Fruit fly (Drosophila melanogaster) whole organism, embryonic: ENCODE data around the gene CG43121.

Experiments
- Ada2b ChIP-seq: fragments of 200-800 bp; sonication (Bioruptor generic); IDR thresholded peaks from 2 replicates; pipeline ENCODE4 v1.3.6; 2022; ENCODE audit warnings: missing biosample characterization, missing genetic modification characterization
- Atf3 ChIP-seq: fragments of 200-800 bp; sonication (Bioruptor generic); optimal IDR thresholded peaks from 3 replicates; lab custom pipeline; 2016; ENCODE audit warnings: missing biosample characterization, missing genetic modification characterization
- CG10321 ChIP-seq: fragments of 200-800 bp; sonication (Bioruptor generic); IDR thresholded peaks from 2 replicates; pipeline ENCODE4 v1.3.6; 2022; ENCODE audit warnings: missing biosample characterization, missing genetic modification characterization
- CG10654 ChIP-seq: fragments of 200-800 bp; sonication (Bioruptor generic); optimal IDR thresholded peaks from 2 replicates; lab custom pipeline; 2016; ENCODE audit warnings: missing biosample characterization, missing genetic modification characterization
- CG10979 ChIP-seq: fragments of 200-800 bp; sonication (Bioruptor generic); optimal IDR thresholded peaks from 2 replicates; lab custom pipeline; 2018; ENCODE audit warnings: missing biosample characterization, mild to moderate bottlenecking, missing genetic modification characterization, moderate library complexity
- CG11504 ChIP-seq: fragments of 200-800 bp; sonication (Bioruptor generic); optimal IDR thresholded peaks from 3 replicates; lab custom pipeline; 2019; ENCODE audit warnings: missing biosample characterization, mild to moderate bottlenecking, missing genetic modification characterization, moderate library complexity
- CG11695 ChIP-seq: fragments of 200-800 bp; sonication (Bioruptor generic); IDR thresholded peaks from 3 replicates; pipeline ENCODE4 v1.3.6; 2022; ENCODE audit warnings: missing biosample characterization, missing genetic modification characterization
- CG13296 ChIP-seq: fragments of 200-800 bp; sonication (Bioruptor generic); optimal IDR thresholded peaks from 3 replicates; lab custom pipeline; 2018; ENCODE audit warnings: missing biosample characterization, mild to moderate bottlenecking, missing genetic modification characterization
- CG14441 ChIP-seq: fragments of 200-800 bp; sonication (Bioruptor generic); IDR thresholded peaks from 2 replicates; pipeline ENCODE4 v1.3.6; 2022; ENCODE audit warnings: missing biosample characterization, missing genetic modification characterization
- CG17829 ChIP-seq: fragments of 200-800 bp; optimal IDR thresholded peaks from 2 replicates; lab custom pipeline; 2019; ENCODE audit warnings: missing biosample characterization, mild to moderate bottlenecking, missing genetic modification characterization, moderate library complexity
- CG1832 ChIP-seq: fragments of 200-800 bp; sonication (Bioruptor generic); optimal IDR thresholded peaks from 2 replicates; lab custom pipeline; 2017; ENCODE audit warnings: missing biosample characterization, mild to moderate bottlenecking, missing genetic modification characterization, inconsistent platforms
- CG2129 ChIP-seq: fragments of 200-800 bp; sonication (Bioruptor generic); IDR thresholded peaks from 2 replicates; pipeline ENCODE4 v1.3.6; 2022; ENCODE audit warnings: missing biosample characterization, missing genetic modification characterization; ENCODE audit not compliant: partially characterized antibody
- CG3995 ChIP-seq: fragments of 200-800 bp; sonication (Bioruptor generic); optimal IDR thresholded peaks from 3 replicates; lab custom pipeline; 2016; ENCODE audit warnings: missing biosample characterization, missing genetic modification characterization
- CG5180 ChIP-seq: fragments of 200-800 bp; sonication (Bioruptor generic); optimal IDR thresholded peaks from 3 replicates; lab custom pipeline; 2017; ENCODE audit warnings: missing biosample characterization, missing genetic modification characterization, mild to moderate bottlenecking, moderate library complexity, missing genetic modification reagents
- CG6254 ChIP-seq: fragments of 200-800 bp; sonication (Bioruptor generic); optimal IDR thresholded peaks from 3 replicates; lab custom pipeline; 2017; ENCODE audit warnings: mild to moderate bottlenecking, missing biosample characterization, missing genetic modification reagents, missing genetic modification characterization
- CG6272 ChIP-seq: fragments of 200-800 bp; sonication (Bioruptor generic); IDR thresholded peaks from 2 replicates; pipeline ENCODE4 v1.3.6; 2022; ENCODE audit warnings: missing biosample characterization, missing genetic modification characterization
- CG6813 ChIP-seq: fragments of 200-800 bp; sonication (Bioruptor generic); optimal IDR thresholded peaks from 2 replicates; lab custom pipeline; 2017; ENCODE audit warnings: missing biosample characterization, missing genetic modification characterization, mild to moderate bottlenecking, moderate library complexity, missing genetic modification reagents
- CG7745 ChIP-seq: fragments of 200-800 bp; sonication (Bioruptor generic); optimal IDR thresholded peaks from 2 replicates; lab custom pipeline; 2018; ENCODE audit warnings: missing biosample characterization, mild to moderate bottlenecking, missing genetic modification characterization, moderate library complexity
- CG8478 ChIP-seq: fragments of >200 bp; optimal IDR thresholded peaks from 2 replicates; lab custom pipeline; 2018
- CG8944 ChIP-seq: fragments of 200-800 bp; sonication (Bioruptor generic); optimal IDR thresholded peaks from 3 replicates; lab custom pipeline; 2016; ENCODE audit warnings: missing biosample characterization, missing genetic modification characterization
- D ChIP-seq, 2 experiments: fragments of 200-800 bp in 1 of 2; fragments of >200 bp in 1 of 2; sonication (Bioruptor generic) in 1 of 2; optimal IDR thresholded peaks; 2 replicates in 1 of 2; 3 replicates in 1 of 2; lab custom pipeline; 2017; ENCODE audit warnings: mild to moderate bottlenecking in 1 of 2, missing biosample characterization in 1 of 2, missing genetic modification characterization in 1 of 2, missing genetic modification reagents in 1 of 2
- Dp ChIP-seq: fragments of 200-800 bp; sonication (Bioruptor generic); optimal IDR thresholded peaks from 2 replicates; lab custom pipeline; 2018; ENCODE audit warnings: missing biosample characterization, mild to moderate bottlenecking, missing genetic modification characterization, moderate library complexity
- HHEX ChIP-seq: fragments of 200-800 bp; sonication (Bioruptor generic); optimal IDR thresholded peaks from 3 replicates; lab custom pipeline; 2017; ENCODE audit warnings: missing biosample characterization, mild to moderate bottlenecking, missing genetic modification characterization, missing genetic modification reagents
- Hand ChIP-seq: fragments of 200-800 bp; sonication (Bioruptor generic); optimal IDR thresholded peaks from 2 replicates; lab custom pipeline; 2017; ENCODE audit warnings: mild to moderate bottlenecking, missing biosample characterization, missing genetic modification reagents, missing genetic modification characterization
- NFAT ChIP-seq: fragments of 200-800 bp; sonication (Bioruptor generic); IDR thresholded peaks from 2 replicates; pipeline ENCODE4 v1.3.6; 2022; ENCODE audit warnings: missing biosample characterization, missing genetic modification characterization
- Oli ChIP-seq: fragments of 200-800 bp; sonication (Bioruptor generic); optimal IDR thresholded peaks from 2 replicates; lab custom pipeline; 2018; ENCODE audit warnings: missing biosample characterization, mild to moderate bottlenecking, missing genetic modification characterization, moderate library complexity
- al ChIP-seq: fragments of 200-800 bp; sonication (Bioruptor generic); IDR thresholded peaks from 2 replicates; pipeline ENCODE4 v1.3.6; 2022; ENCODE audit warnings: missing biosample characterization, missing genetic modification characterization
- aop ChIP-seq: fragments of 200-800 bp; sonication (Bioruptor generic); IDR thresholded peaks from 2 replicates; pipeline ENCODE4 v1.3.6; 2022; ENCODE audit warnings: missing biosample characterization, missing genetic modification characterization
- bcd ChIP-seq: fragments of 200-800 bp; sonication (Bioruptor generic); optimal IDR thresholded peaks from 2 replicates; lab custom pipeline; 2017; ENCODE audit warnings: missing biosample characterization, mild to moderate bottlenecking, missing genetic modification characterization
- bowl ChIP-seq: fragments of 200-800 bp; sonication (Bioruptor generic); IDR thresholded peaks from 2 replicates; pipeline ENCODE4 v1.3.6; 2022; ENCODE audit warnings: missing biosample characterization, missing genetic modification characterization
- cad ChIP-seq: fragments of >200 bp; optimal IDR thresholded peaks from 2 replicates; lab custom pipeline; 2017; ENCODE audit warnings: missing biosample characterization, missing genetic modification characterization
- da ChIP-seq: fragments of 200-800 bp; sonication (Bioruptor generic); optimal IDR thresholded peaks from 2 replicates; lab custom pipeline; 2016; ENCODE audit warnings: missing biosample characterization, missing genetic modification characterization
- dmrt11E ChIP-seq: fragments of 200-800 bp; sonication (Bioruptor generic); optimal IDR thresholded peaks from 3 replicates; lab custom pipeline; 2018; ENCODE audit warnings: missing biosample characterization, mild to moderate bottlenecking, missing genetic modification characterization, moderate library complexity
- ham ChIP-seq: fragments of 200-800 bp; sonication (Bioruptor generic); IDR thresholded peaks from 2 replicates; pipeline ENCODE4 v1.3.6; 2022; ENCODE audit warnings: missing biosample characterization, missing genetic modification characterization
- kah ChIP-seq: fragments of 200-800 bp; sonication (Bioruptor generic); optimal IDR thresholded peaks from 2 replicates; lab custom pipeline; 2018; ENCODE audit warnings: missing biosample characterization, mild to moderate bottlenecking, missing genetic modification characterization
- knrl ChIP-seq: fragments of 200-800 bp; sonication (Bioruptor generic); IDR thresholded peaks from 3 replicates; pipeline ENCODE4 v1.3.6; 2022; ENCODE audit warnings: missing biosample characterization, missing genetic modification characterization; ENCODE audit not compliant: partially characterized antibody
- lilli ChIP-seq: fragments of 200-800 bp; sonication (Bioruptor generic); optimal IDR thresholded peaks from 3 replicates; lab custom pipeline; 2016; ENCODE audit warnings: missing biosample characterization, missing genetic modification characterization
- phol ChIP-seq: fragments of 200-800 bp; sonication (Bioruptor generic); optimal IDR thresholded peaks from 3 replicates; lab custom pipeline; 2018; ENCODE audit warnings: missing biosample characterization, mild to moderate bottlenecking, missing genetic modification characterization, moderate library complexity
- pzg ChIP-seq: fragments of 200-800 bp; sonication (Bioruptor generic); optimal IDR thresholded peaks from 3 replicates; lab custom pipeline; 2018; ENCODE audit warnings: missing biosample characterization, mild to moderate bottlenecking, missing genetic modification characterization, moderate library complexity
- sc ChIP-seq, 3 experiments: fragments of >200 bp in 2 of 3; fragments of 200-800 bp in 1 of 3; sonication (Bioruptor generic) in 1 of 3; optimal IDR thresholded peaks; 2 replicates in 2 of 3; 3 replicates in 1 of 3; lab custom pipeline; 2017; ENCODE audit warnings: mild to moderate bottlenecking in 1 of 3, missing biosample characterization in 1 of 3, missing genetic modification characterization in 1 of 3, missing genetic modification reagents in 1 of 3
- schlank ChIP-seq: fragments of 200-800 bp; sonication (Bioruptor generic); optimal IDR thresholded peaks from 2 replicates; lab custom pipeline; 2018; ENCODE audit warnings: missing biosample characterization, mild to moderate bottlenecking, missing genetic modification characterization
- shn ChIP-seq: fragments of 200-800 bp; sonication (Bioruptor generic); optimal IDR thresholded peaks from 3 replicates; lab custom pipeline; 2016; ENCODE audit warnings: missing biosample characterization, missing genetic modification characterization
- sisA ChIP-seq: fragments of 200-800 bp; sonication (Bioruptor generic); IDR thresholded peaks from 2 replicates; pipeline ENCODE4 v1.3.6; 2022; ENCODE audit warnings: missing biosample characterization, missing genetic modification characterization
- sug ChIP-seq: fragments of 200-800 bp; optimal IDR thresholded peaks from 2 replicates; lab custom pipeline; 2019; ENCODE audit warnings: missing biosample characterization, mild to moderate bottlenecking, missing genetic modification characterization, moderate library complexity
- tap ChIP-seq: fragments of 200-800 bp; optimal IDR thresholded peaks from 3 replicates; lab custom pipeline; 2019; ENCODE audit warnings: missing biosample characterization, mild to moderate bottlenecking, missing genetic modification characterization, moderate library complexity
- tgo ChIP-seq: fragments of 200-800 bp; sonication (Bioruptor generic); IDR thresholded peaks from 3 replicates; pipeline ENCODE4 v1.3.6; 2022; ENCODE audit warnings: missing biosample characterization, missing genetic modification characterization
- tx ChIP-seq: fragments of 200-800 bp; sonication (Bioruptor generic); optimal IDR thresholded peaks from 2 replicates; lab custom pipeline; 2016; ENCODE audit warnings: missing biosample characterization, missing genetic modification characterization
- usp ChIP-seq: fragments of >200 bp; optimal IDR thresholded peaks from 2 replicates; lab custom pipeline; 2017; ENCODE audit warnings: missing biosample characterization, missing genetic modification characterization
- vvl ChIP-seq: fragments of 200-800 bp; sonication (Bioruptor generic); IDR thresholded peaks from 2 replicates; pipeline ENCODE4 v1.3.6; 2022; ENCODE audit warnings: missing biosample characterization, missing genetic modification characterization
- z ChIP-seq: fragments of 200-800 bp; sonication (Bioruptor generic); IDR thresholded peaks from 3 replicates; pipeline ENCODE4 v1.3.6; 2022; ENCODE audit warnings: missing biosample characterization, missing genetic modification characterization
- zen2 ChIP-seq: fragments of 200-800 bp; sonication (Bioruptor generic); IDR thresholded peaks from 3 replicates; pipeline ENCODE4 v1.3.6; 2022; ENCODE audit warnings: missing biosample characterization, missing genetic modification characterization; ENCODE audit not compliant: partially characterized antibody

The CG43121 gene

dm6 chr3L:14706461-14706880 lies 34.2 kb upstream of the CG43121 start:
- TF ChIP-seq CG8478 = no peak
- TF ChIP-seq lilli (GFP tag; lab: Kevin White, UChicago) = no peak
- peak; percentile 27 for TF ChIP-seq HHEX
- TF ChIP-seq Atf3 (GFP tag; lab: Kevin White, UChicago) = no peak
- TF ChIP-seq CG10654 (GFP tag; lab: Kevin White, UChicago) = no peak
- no peak for TF ChIP-seq Hand (GFP tag; lab: Kevin White, UChicago)
- TF ChIP-seq sisA (GFP tag; lab: Robert Waterston, UW) = no peak
- no peak for TF ChIP-seq da
- TF ChIP-seq CG7745 (tag; lab: Kevin White, UChicago) = no peak
- no peak for TF ChIP-seq shn (GFP tag; lab: Kevin White, UChicago)
- no peak for TF ChIP-seq tgo (GFP tag; lab: Robert Waterston, UW)
- no peak for TF ChIP-seq Ada2b (GFP tag; lab: Robert Waterston, UW)
- no peak for TF ChIP-seq ham
- no peak for TF ChIP-seq Oli (tag; lab: Kevin White, UChicago)
- TF ChIP-seq CG2129 = no peak
- TF ChIP-seq al = no peak
- TF ChIP-seq NFAT (GFP tag; lab: Robert Waterston, UW) = no peak
- no peak for TF ChIP-seq pzg (GFP tag; lab: Kevin White, UChicago)
- TF ChIP-seq CG6813 (GFP tag; lab: Kevin White, UChicago) = peak; percentile 33
- no peak for TF ChIP-seq tx (GFP tag; lab: Kevin White, UChicago)
- TF ChIP-seq CG13296 = peak; percentile 54
- TF ChIP-seq CG5180 = no peak
- no peak for TF ChIP-seq CG3995
- TF ChIP-seq CG11504 = no peak
- TF ChIP-seq zen2 (GFP tag; lab: Robert Waterston, UW) = peak; percentile 69; the same call in 2 of the 3 replicates
- TF ChIP-seq CG6272 = no peak
- TF ChIP-seq knrl = 0 out of 3 replicates have a peak, but pooled peaks have one; percentile 46
- no peak for TF ChIP-seq phol (tag; lab: Kevin White, UChicago)
- no peak for TF ChIP-seq CG11695 (GFP tag; lab: Robert Waterston, UW)
- no peak for TF ChIP-seq CG1832 (GFP tag; lab: Kevin White, UChicago)
- no peak for TF ChIP-seq CG17829 (tag; lab: Kevin White, UChicago)
- peak; percentile 15 for TF ChIP-seq schlank (tag; lab: Kevin White, UChicago)
- no peak for TF ChIP-seq aop (GFP tag; lab: Robert Waterston, UW)
- no peak for TF ChIP-seq dmrt11E
- no peak for TF ChIP-seq bowl (GFP tag; lab: Robert Waterston, UW)
- no peak for TF ChIP-seq usp (GFP tag; lab: Kevin White, UChicago)
- TF ChIP-seq CG10321 (GFP tag; lab: Robert Waterston, UW) = no peak
- TF ChIP-seq D (optimal IDR thresholded peaks at IDR 0.05; lab: Kevin White, UChicago) = no peak
- no peak for TF ChIP-seq D (GFP tag; optimal IDR thresholded peaks at IDR 0.05; lab: Kevin White, UChicago)
- TF ChIP-seq Dp (GFP tag; lab: Kevin White, UChicago) = no peak
- TF ChIP-seq CG6254 = no peak
- TF ChIP-seq tap = no peak
- no peak for TF ChIP-seq CG8944 (GFP tag; lab: Kevin White, UChicago)
- TF ChIP-seq CG14441 (GFP tag; lab: Robert Waterston, UW) = no peak
- TF ChIP-seq vvl (GFP tag; lab: Robert Waterston, UW) = no peak
- TF ChIP-seq bcd = no peak
- no peak for TF ChIP-seq CG10979 (tag; lab: Kevin White, UChicago)
- TF ChIP-seq sug = no peak
- peak; percentile 98 for TF ChIP-seq z
- no peak for TF ChIP-seq cad
- TF ChIP-seq sc (optimal IDR thresholded peaks at IDR 0.05; lab: Kevin White, UChicago) = no peak
- no peak for TF ChIP-seq sc (GFP tag; optimal IDR thresholded peaks at IDR 0.05; lab: Kevin White, UChicago)
- TF ChIP-seq kah = peak; percentile 99
